Fruit fly (Drosophila melanogaster): ENCODE data around the gene dally.
A peak's percentile ranks its signal among the peaks of the same experiment; 100 is the strongest.

The dally gene

dm6 chr3L:8827133-8827867 lies at the start of gene dally:
dally (plus strand) TSS chr3L:8827505.
- TF ChIP-seq CG17801 (GFP tag; optimal IDR thresholded peaks at IDR 0.05; ENCODE audit: partially characterized antibody) = peak; percentile 37

DNA sequence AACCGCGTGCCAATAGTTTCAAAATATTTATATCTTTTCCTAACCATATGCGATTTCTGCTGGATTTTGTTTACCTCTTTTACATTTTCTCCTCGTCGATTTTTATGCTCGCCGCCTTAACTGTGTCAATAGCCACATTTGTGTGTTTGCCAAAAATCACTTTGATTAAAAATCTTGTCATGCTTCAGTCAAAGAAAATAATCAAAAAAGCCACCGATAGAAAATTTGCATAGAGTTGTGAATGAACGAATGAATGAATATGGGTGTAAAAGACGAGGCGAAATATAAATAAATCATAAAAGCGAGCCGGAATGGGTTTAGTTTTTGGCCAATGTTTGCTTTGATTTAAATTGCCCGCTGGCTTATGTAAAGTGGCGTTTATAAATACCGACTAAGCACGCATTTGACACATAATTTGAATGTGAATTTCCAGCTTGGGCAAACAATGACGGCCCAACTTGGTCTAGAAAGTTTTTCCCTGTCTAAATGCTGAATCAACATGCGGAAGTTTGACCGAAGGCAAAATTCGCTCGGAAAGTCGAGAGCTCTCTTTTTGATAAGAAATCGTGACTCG lies 46.5 kb upstream of the dally start:
- no peak for TF ChIP-seq CG17801 (GFP tag; optimal IDR thresholded peaks at IDR 0.05; ENCODE audit: partially characterized antibody)

DNA sequence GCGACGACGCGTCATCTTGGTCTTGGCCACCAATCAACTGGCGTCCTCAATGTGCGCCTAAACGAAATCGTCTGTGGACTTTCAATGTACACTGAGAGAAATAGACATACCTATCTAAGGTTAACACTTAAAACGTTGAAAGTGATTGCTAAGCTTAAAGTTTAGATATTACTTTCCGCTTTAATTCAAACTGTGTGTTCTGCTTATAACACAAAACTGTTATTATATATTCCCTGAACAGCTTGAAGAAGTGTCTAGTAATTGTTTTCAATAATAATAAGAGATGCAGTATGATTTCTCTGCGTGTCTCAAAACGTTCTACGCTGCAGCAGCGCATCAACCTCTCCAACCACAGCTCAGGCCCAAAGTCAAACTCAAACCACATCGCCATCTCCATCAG lies 45.3 kb upstream of the dally start:
- no peak for TF ChIP-seq CG17801 (GFP tag; optimal IDR thresholded peaks at IDR 0.05; ENCODE audit: partially characterized antibody)

dm6 chr3L:8783299-8783698 lies 44.0 kb upstream of the dally start:
- TF ChIP-seq CG17801 (GFP tag; optimal IDR thresholded peaks at IDR 0.05; ENCODE audit: partially characterized antibody) = no peak

DNA sequence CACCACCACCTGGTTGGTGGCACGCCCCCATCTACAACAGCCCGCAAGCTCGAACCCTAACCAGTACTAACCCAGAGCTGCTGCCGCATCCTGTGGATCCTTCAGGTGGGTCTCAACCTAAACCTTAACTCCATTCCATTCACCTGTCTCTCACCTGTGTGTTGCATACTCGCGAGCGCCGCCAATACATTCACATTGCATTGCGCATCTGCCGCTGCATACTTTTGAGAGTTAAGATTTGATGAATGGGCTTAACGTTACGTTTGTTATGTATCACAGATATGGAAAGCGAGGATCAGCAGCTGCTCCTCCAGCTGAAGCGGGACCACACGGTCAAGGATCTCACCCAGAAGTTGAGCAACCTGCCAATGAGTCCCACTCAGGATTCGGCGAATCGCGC lies 40.1 kb upstream of the dally start:
- no peak for TF ChIP-seq CG17801 (GFP tag; optimal IDR thresholded peaks at IDR 0.05; ENCODE audit: partially characterized antibody)

dm6 chr3L:8787701-8788100 lies 39.6 kb upstream of the dally start:
- no peak for TF ChIP-seq CG17801 (GFP tag; optimal IDR thresholded peaks at IDR 0.05; ENCODE audit: partially characterized antibody)

dm6 chr3L:8788445-8788844 lies 38.9 kb upstream of the dally start, which contains the start of gene Acbp5:
Acbp5 (minus strand) TSS chr3L:8788545.
- TF ChIP-seq CG17801 (GFP tag; optimal IDR thresholded peaks at IDR 0.05; ENCODE audit: partially characterized antibody) = no peak

dm6 chr3L:8798129-8798528 lies 29.2 kb upstream of the dally start:
- TF ChIP-seq CG17801 (GFP tag; optimal IDR thresholded peaks at IDR 0.05; ENCODE audit: partially characterized antibody) = no peak

DNA sequence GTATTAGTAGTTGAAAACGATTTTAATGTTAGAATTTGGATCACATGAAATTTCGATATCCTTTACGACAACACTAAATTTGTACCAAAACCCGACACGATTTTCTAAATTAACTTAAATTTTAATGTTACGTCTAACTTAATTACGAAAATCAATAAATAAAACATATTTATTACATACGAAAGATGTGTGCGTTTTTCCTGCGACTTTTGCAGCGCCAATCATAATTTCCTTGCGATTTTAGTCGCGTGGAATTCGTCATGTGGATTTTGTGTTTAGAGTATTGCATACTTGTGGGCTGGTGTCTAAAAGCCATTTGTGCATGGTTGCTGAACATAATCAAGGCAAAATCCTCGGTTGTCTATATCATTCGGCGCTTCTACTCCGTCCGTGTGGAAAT lies 28.8 kb upstream of the dally start:
- TF ChIP-seq CG17801 (GFP tag; optimal IDR thresholded peaks at IDR 0.05; ENCODE audit: partially characterized antibody) = no peak

DNA sequence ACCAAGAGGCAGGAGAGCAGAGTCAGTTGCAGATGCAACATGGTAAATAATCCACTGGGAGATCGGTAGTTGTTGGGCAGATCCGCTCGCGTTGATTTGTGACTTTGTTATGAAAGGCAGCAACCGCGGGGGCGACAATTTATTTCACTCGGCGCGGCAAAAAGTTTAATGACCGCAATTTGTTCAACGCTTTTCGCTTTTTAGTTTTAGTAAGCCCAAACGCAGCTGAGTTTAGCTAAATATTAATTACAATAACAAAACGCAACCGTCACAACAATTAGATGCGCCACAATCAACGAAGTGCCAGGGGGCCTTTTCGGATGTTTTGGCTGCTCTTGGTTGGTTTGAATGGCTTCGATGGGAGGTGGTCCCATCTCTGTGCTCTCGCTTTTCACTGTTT lies 26.9 kb upstream of the dally start, which contains the start of gene CG13310:
Gene CG13310 (minus strand): TSS at position 101 of the 400 bp plus-strand sequence.
- TF ChIP-seq CG17801 (GFP tag; optimal IDR thresholded peaks at IDR 0.05; ENCODE audit: partially characterized antibody) = no peak

DNA sequence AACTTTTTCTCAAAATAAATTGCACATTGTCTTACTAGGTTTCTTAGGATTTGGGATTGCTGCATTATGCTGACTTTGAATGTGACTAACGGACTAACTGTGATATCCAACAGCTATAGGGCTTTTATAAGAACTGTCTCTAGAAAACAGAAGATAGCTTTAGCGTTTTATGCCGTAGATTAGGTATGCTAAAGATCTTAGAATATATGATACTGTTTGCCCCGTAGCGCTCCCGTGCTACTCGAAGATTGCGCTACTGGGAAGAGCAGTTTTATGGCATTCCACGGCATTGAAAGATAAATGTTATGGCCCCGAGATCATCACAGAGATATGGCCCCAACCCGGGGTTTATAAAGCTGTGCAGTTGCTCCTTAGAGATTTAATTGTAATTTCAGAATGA lies 25.2 kb upstream of the dally start, which contains the start of the genes CG13311 and CG34426:
Gene CG13311 (minus strand): TSS at position 101 of the 400 bp plus-strand sequence.
Gene CG34426 (plus strand): TSS at position 400 of the 400 bp plus-strand sequence.
- no peak for TF ChIP-seq CG17801 (GFP tag; optimal IDR thresholded peaks at IDR 0.05; ENCODE audit: partially characterized antibody)

DNA sequence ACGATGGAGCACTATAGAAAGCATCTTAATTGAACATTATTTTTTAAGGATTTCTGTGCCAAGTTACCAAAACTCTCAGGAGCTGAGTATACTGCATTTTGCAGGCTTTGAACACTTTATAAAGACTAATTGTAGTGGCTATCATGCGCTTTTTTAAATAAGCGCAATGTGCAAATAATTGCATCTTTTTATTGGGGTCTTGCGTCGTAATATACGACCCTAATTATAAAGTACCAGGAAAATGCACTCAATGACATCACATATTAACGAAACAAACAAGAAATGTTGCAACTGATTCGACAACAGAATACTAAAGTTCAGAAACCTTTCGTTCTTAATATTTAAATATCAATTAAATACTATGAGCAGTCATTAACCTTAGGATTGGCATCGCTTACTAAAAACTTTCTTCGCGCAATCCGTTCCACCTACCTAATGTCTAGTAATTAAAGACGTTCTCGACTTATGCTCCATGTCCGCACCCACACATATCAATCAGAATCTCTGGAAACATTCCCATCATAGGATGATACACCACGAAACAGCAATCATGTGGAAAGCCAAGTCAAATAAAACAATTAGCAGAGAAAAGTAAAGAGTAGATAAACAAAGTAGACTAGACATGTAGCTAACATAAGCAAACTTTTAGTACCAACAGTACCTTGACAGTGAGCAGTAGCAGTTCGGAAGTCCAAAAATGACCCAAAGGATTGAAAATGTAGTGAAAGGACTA lies 23.1 kb upstream of the dally start, which contains the start of the genes CG32023 and CG34427:
Gene CG32023 (minus strand): TSS at position 101 of the 733 bp plus-strand sequence.
Gene CG34427 (plus strand): TSS at position 683 of the 733 bp plus-strand sequence.
- TF ChIP-seq CG17801 (GFP tag; optimal IDR thresholded peaks at IDR 0.05; ENCODE audit: partially characterized antibody) = no peak

dm6 chr3L:8807113-8807651 lies 20.1 kb upstream of the dally start, which contains the start of the genes CG13312 and CG32024:
CG13312 (minus strand) TSS chr3L:8807213.
CG32024 (plus strand) TSS chr3L:8807601.
- peak; percentile 21 for TF ChIP-seq CG17801 (GFP tag; optimal IDR thresholded peaks at IDR 0.05; ENCODE audit: partially characterized antibody)

DNA sequence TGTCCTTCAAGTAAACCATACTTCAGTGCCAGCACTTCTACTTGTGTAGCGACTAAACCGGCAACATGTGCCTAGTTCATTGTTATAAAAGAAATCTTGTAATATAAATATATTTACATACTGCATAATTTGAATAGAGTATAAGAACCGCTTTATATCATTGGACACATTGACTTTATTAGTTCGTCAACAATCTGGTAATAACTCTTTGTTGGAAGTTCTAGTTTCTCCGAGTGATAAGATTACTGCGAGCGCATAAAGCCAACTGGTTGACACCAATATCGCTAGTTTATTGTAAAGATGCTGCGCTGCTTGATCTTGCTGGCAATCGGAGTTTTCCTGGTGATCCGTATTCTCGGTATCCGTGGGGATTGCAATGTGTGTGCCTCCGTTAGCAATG lies 19.1 kb upstream of the dally start, which contains the start of gene CG13308:
Gene CG13308 (plus strand): TSS at position 301 of the 400 bp plus-strand sequence.
- TF ChIP-seq CG17801 (GFP tag; optimal IDR thresholded peaks at IDR 0.05; ENCODE audit: partially characterized antibody) = no peak

dm6 chr3L:8810095-8810494 lies 17.2 kb upstream of the dally start, which contains the start of gene CG13309:
CG13309 (plus strand) TSS chr3L:8810395.
- no peak for TF ChIP-seq CG17801 (GFP tag; optimal IDR thresholded peaks at IDR 0.05; ENCODE audit: partially characterized antibody)

All from ovary, adult (tissue).